Worm (Caenorhabditis elegans) whole organism, late embryonic: Measurements from ENCODE around the gene srh-82.

Experiments used
- C08G9.2 ChIP-seq: sonication (generic microtip); optimal IDR thresholded peaks from 2 replicates; lab custom pipeline; 2016; ENCODE audit warnings: mild to moderate bottlenecking, missing genetic modification characterization, moderate library complexity, missing compliant biosample characterization
- ama-1 ChIP-seq: fragments of 150-350 bp; optimal IDR thresholded peaks from 2 replicates; lab custom pipeline; 2014
- ceh-19 ChIP-seq: fragments of 200-800 bp; sonication (Bioruptor generic); optimal IDR thresholded peaks from 2 replicates; lab custom pipeline; 2018; ENCODE audit warnings: mild to moderate bottlenecking, missing genetic modification characterization, missing compliant biosample characterization

DNA sequence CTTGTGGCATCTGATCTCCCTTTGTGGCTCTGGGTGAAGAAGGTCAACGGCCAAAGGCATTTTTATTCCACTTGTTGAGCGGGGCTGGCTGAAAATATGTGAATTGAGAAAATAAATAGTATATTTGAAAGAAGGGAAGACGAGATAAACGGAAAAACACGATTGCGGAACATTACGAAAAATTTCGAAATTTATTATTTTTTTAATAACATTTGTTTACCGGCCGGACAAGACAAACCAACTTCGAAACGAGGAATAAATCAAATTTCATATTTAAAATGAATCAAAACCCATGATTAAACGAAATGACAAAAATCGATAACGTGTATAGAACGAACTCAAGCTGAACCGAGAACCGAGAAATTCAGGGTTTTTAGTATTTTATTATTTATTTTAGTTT lies 40.9 kb upstream of the srh-82 start, which contains the start of gene rps-27:
- no peak for TF ChIP-seq ceh-19 (GFP tag; lab: Kevin White, UChicago)
- no peak for TF ChIP-seq C08G9.2 (tag; lab: Kevin White, UChicago)
- no peak for TF ChIP-seq ama-1 (lab: Kevin White, UChicago)
